Worm (Caenorhabditis elegans) whole organism, L4/young adult: ENCODE results near the gene gpx-6.

ENCODE experiments used
- dao-5 ChIP-seq: sonication (generic microtip); optimal IDR thresholded peaks from 2 replicates; lab custom pipeline; 2016; ENCODE audit warnings: missing genotype, missing genetic modification characterization, moderate library complexity, missing compliant biosample characterization
- him-1 ChIP-seq: sonication (generic microtip); optimal IDR thresholded peaks from 2 replicates; lab custom pipeline; 2016; ENCODE audit warnings: missing genotype, missing genetic modification reagents, missing genetic modification characterization, missing compliant biosample characterization

- TF ChIP-seq him-1 (tag; lab: Kevin White, UChicago), result no peak
- no peak for TF ChIP-seq dao-5 (tag; lab: Kevin White, UChicago)
These were observed 29.3 kb downstream of the gpx-6 start for ce11 chrIV:8251346-8251745.
